Fruit fly (Drosophila melanogaster): Measurements from ENCODE around the gene sta.

Gene sta

DNA sequence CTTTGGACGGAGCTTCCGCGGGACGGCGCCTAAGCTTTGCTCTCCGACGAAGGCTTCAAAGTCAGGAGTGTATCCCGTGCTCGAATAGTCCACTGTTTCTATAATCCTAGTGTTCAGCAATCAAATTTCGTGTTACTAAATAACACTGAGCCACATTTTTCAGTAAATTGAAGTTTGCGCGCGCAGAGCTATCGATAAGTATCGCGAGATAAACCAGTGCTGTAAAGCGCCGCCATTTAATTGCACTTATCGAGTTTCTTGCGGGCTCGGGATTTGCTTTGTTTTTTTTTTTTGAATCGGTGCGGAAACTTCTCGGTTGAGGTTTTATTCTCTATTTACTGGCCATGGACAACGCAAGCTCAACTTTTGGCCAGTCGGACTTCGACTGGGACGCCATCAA lies 6.4 kb downstream of the sta start, which contains the start of the genes Rab27 and mei-38 (continued):
- TF ChIP-seq CG17829 (tag; optimal IDR thresholded peaks at IDR 0.05) (no peak), gfzf (GFP tag; optimal IDR thresholded peaks at IDR 0.05) (peak; percentile 57), Taf1 (GFP tag; IDR thresholded peaks at IDR 0.05) (no peak), tap (tag; optimal IDR thresholded peaks at IDR 0.05) (no peak), CG13296 (GFP tag; optimal IDR thresholded peaks at IDR 0.05) (no peak), CG18262 (tag; optimal IDR thresholded peaks at IDR 0.05) (no peak), BtbVII (GFP tag; optimal IDR thresholded peaks at IDR 0.05) (no peak), CG4854 (GFP tag; optimal IDR thresholded peaks at IDR 0.05) (no peak), fd64A (GFP tag; optimal IDR thresholded peaks at IDR 0.05) (no peak), Lpt (GFP tag; optimal IDR thresholded peaks at IDR 0.05) (no peak), CG7357 (GFP tag; IDR thresholded peaks at IDR 0.05) (no peak), unc-4 (GFP tag; IDR thresholded peaks at IDR 0.05; ENCODE audit: partially characterized antibody) (peak; percentile 70), amos (GFP tag; IDR thresholded peaks at IDR 0.05; ENCODE audit: partially characterized antibody) (peak; percentile 82), Mrtf (GFP tag; IDR thresholded peaks at IDR 0.05) (no peak), ttk (GFP tag; IDR thresholded peaks at IDR 0.05) (no peak), bowl (GFP tag; IDR thresholded peaks at IDR 0.05) (no peak), CG13123 (GFP tag; optimal IDR thresholded peaks at IDR 0.05) (no peak), MBD-R2 (GFP tag; IDR thresholded peaks at IDR 0.05) (peak; percentile 67), luna (GFP tag; optimal IDR thresholded peaks at IDR 0.05) (no peak), CG33557 (GFP tag; optimal IDR thresholded peaks at IDR 0.05) (no peak), Opbp (GFP tag; IDR thresholded peaks at IDR 0.05; ENCODE audit: partially characterized antibody) (peak; percentile 78), Dref (GFP tag; IDR thresholded peaks at IDR 0.05) (peak; percentile 88), esg (GFP tag; conservative IDR thresholded peaks at IDR 0.05) (no peak), CG30403 (GFP tag; optimal IDR thresholded peaks at IDR 0.05) (peak; percentile 19), row (GFP tag; IDR thresholded peaks at IDR 0.05) (peak; percentile 8; the same call in 1 of the 3 replicates), ken (GFP tag; IDR thresholded peaks at IDR 0.05) (0 out of 3 replicates have a peak, but pooled peaks have one; percentile 48), CG11504 (tag; optimal IDR thresholded peaks at IDR 0.05) (no peak), nerfin-1 (tag; optimal IDR thresholded peaks at IDR 0.05) (no peak), CG14860 (GFP tag; IDR thresholded peaks at IDR 0.05; ENCODE audit: partially characterized antibody) (no peak), NC2α (GFP tag; optimal IDR thresholded peaks at IDR 0.05) (no peak), CG6791 (GFP tag; IDR thresholded peaks at IDR 0.05; ENCODE audit: partially characterized antibody) (peak; percentile 74), CG2202 (tag; optimal IDR thresholded peaks at IDR 0.05) (no peak), sc (optimal IDR thresholded peaks at IDR 0.05) (no peak), sc (GFP tag; optimal IDR thresholded peaks at IDR 0.05) (no peak), CG10654 (GFP tag; optimal IDR thresholded peaks at IDR 0.05) (no peak), ham (GFP tag; IDR thresholded peaks at IDR 0.05) (no peak), trh (GFP tag; optimal IDR thresholded peaks at IDR 0.05) (no peak), odd (GFP tag; optimal IDR thresholded peaks at IDR 0.05) (no peak), CG32767 (GFP tag; IDR thresholded peaks at IDR 0.05) (0 out of 2 replicates have a peak, but pooled peaks have one; percentile 27), Dbx (GFP tag; IDR thresholded peaks at IDR 0.05) (0 out of 3 replicates have a peak, but pooled peaks have one; percentile 14), tup (GFP tag; optimal IDR thresholded peaks at IDR 0.05) (no peak), tna (GFP tag; IDR thresholded peaks at IDR 0.05; ENCODE audit: partially characterized antibody) (0 out of 2 replicates have a peak, but pooled peaks have one; percentile 36), CG17361 (GFP tag; IDR thresholded peaks at IDR 0.05) (no peak), ato (GFP tag; IDR thresholded peaks at IDR 0.05; ENCODE audit: partially characterized antibody) (peak; percentile 33; the same call in 1 of the 2 replicates), Aef1 (GFP tag; IDR thresholded peaks at IDR 0.05) (no peak), Nf-YB (GFP tag; optimal IDR thresholded peaks at IDR 0.05) (no peak), CG9797 (GFP tag; optimal IDR thresholded peaks at IDR 0.05) (peak; percentile 32), sna (GFP tag; IDR thresholded peaks at IDR 0.05; ENCODE audit: partially characterized antibody) (peak; percentile 63; the same call in 1 of the 2 replicates), CG33213 (GFP tag; optimal IDR thresholded peaks at IDR 0.05) (no peak), ro (GFP tag; IDR thresholded peaks at IDR 0.05) (no peak), B-H2 (GFP tag; optimal IDR thresholded peaks at IDR 0.05) (peak; percentile 11)
